Worm (Caenorhabditis elegans) whole organism, L1 larva: ENCODE results near the gene C06A12.8.

Experiments
- C16A3.4 ChIP-seq: fragments of 150-350 bp; optimal IDR thresholded peaks from 2 replicates; lab custom pipeline; 2014; ENCODE audit warnings: missing biosample characterization, missing genetic modification characterization
- C34B4.2 ChIP-seq: sonication (generic microtip); optimal IDR thresholded peaks from 2 replicates; lab custom pipeline; 2017; ENCODE audit warnings: mild to moderate bottlenecking, missing genetic modification characterization, missing compliant biosample characterization
- aha-1 ChIP-seq: fragments of 150-350 bp; optimal IDR thresholded peaks from 2 replicates; lab custom pipeline; 2014; ENCODE audit warnings: missing biosample characterization, missing genetic modification characterization
- alr-1 ChIP-seq: fragments of 200-800 bp; sonication (Bioruptor generic); optimal IDR thresholded peaks from 2 replicates; lab custom pipeline; 2018; ENCODE audit warnings: borderline replicate concordance, mild to moderate bottlenecking, missing genetic modification characterization, missing compliant biosample characterization
- aly-2 ChIP-seq: fragments of 150-350 bp; optimal IDR thresholded peaks from 2 replicates; lab custom pipeline; 2014; ENCODE audit warnings: missing biosample characterization, missing genetic modification characterization
- ama-1 ChIP-seq: fragments of 150-350 bp; optimal IDR thresholded peaks from 2 replicates; lab custom pipeline; 2014
- ceh-82 ChIP-seq, 3 experiments: fragments of 150-350 bp in 1 of 3; sonication (generic microtip) in 2 of 3; optimal IDR thresholded peaks; 2 replicates each; lab custom pipeline; 2014 to 2017; ENCODE audit warnings: missing biosample characterization in 3 of 3, missing genetic modification characterization in 3 of 3
- ceh-88 ChIP-seq: fragments of 200-800 bp; sonication (Bioruptor generic); IDR thresholded peaks from 2 replicates; pipeline ENCODE4 v1.3.6; 2022; ENCODE audit warnings: missing genetic modification characterization, missing compliant biosample characterization
- dsc-1 ChIP-seq: sonication (generic microtip); optimal IDR thresholded peaks from 2 replicates; lab custom pipeline; 2016; ENCODE audit warnings: mild to moderate bottlenecking, missing genetic modification characterization, missing compliant biosample characterization
- efl-1 ChIP-seq, 4 experiments: fragments of 150-350 bp; optimal IDR thresholded peaks in 3 of 4; peaks in 1 of 4; 1 replicate in 1 of 4; 2 replicates in 3 of 4; lab custom pipeline; 2014; ENCODE audit warnings: missing biosample characterization in 2 of 4, missing genetic modification characterization in 2 of 4, missing genetic modification reagents in 2 of 4
- egl-13 ChIP-seq: sonication (generic microtip); optimal IDR thresholded peaks from 2 replicates; lab custom pipeline; 2016; ENCODE audit warnings: missing genotype, missing genetic modification reagents, missing genetic modification characterization, missing compliant biosample characterization
- egl-27 ChIP-seq, 2 experiments: fragments of 150-350 bp in 1 of 2; sonication (generic microtip); optimal IDR thresholded peaks; 3 replicates each; lab custom pipeline; 2017 to 2018; ENCODE audit warnings: missing biosample characterization in 2 of 2, missing genetic modification characterization in 2 of 2, missing genetic modification reagents in 2 of 2
- elt-3 ChIP-seq, 6 experiments: fragments of 150-350 bp in 1 of 6; sonication (generic microtip); optimal IDR thresholded peaks; 2 replicates each; lab custom pipeline; 2017 to 2018; ENCODE audit warnings: missing biosample characterization in 6 of 6, missing genetic modification characterization in 6 of 6, inconsistent platforms in 1 of 6
- fkh-4 ChIP-seq: sonication (generic microtip); optimal IDR thresholded peaks from 2 replicates; lab custom pipeline; 2016; ENCODE audit warnings: missing compliant biosample characterization, missing genetic modification characterization, borderline replicate concordance
- fos-1 ChIP-seq: fragments of 150-350 bp; optimal IDR thresholded peaks from 2 replicates; lab custom pipeline; 2014; ENCODE audit warnings: missing biosample characterization, missing genetic modification characterization
- hlh-4 ChIP-seq: sonication (generic microtip); optimal IDR thresholded peaks from 2 replicates; lab custom pipeline; 2016; ENCODE audit warnings: mild to moderate bottlenecking, missing genetic modification characterization, missing compliant biosample characterization
- hpl-2 ChIP-seq: fragments of 150-350 bp; optimal IDR thresholded peaks from 2 replicates; lab custom pipeline; 2014; ENCODE audit warnings: missing biosample characterization, missing genetic modification reagents, missing genetic modification characterization
- irx-1 ChIP-seq: sonication (generic microtip); optimal IDR thresholded peaks from 2 replicates; lab custom pipeline; 2016; ENCODE audit warnings: missing genetic modification characterization, missing compliant biosample characterization
- isw-1 ChIP-seq: fragments of 200-800 bp; sonication (Bioruptor generic); IDR thresholded peaks from 2 replicates; pipeline ENCODE4 v1.3.6; 2022; ENCODE audit warnings: missing genetic modification characterization, missing compliant biosample characterization
- jun-1 ChIP-seq: fragments of 150-350 bp; optimal IDR thresholded peaks from 2 replicates; lab custom pipeline; 2014; ENCODE audit warnings: missing biosample characterization, missing genetic modification reagents, missing genetic modification characterization
- lir-3 ChIP-seq: sonication (generic microtip); optimal IDR thresholded peaks from 2 replicates; lab custom pipeline; 2016; ENCODE audit warnings: mild to moderate bottlenecking, missing genetic modification characterization, moderate library complexity, missing compliant biosample characterization; ENCODE audit not compliant: poor library complexity
- mab-9 ChIP-seq: fragments of 200-800 bp; sonication (Bioruptor generic); IDR thresholded peaks from 2 replicates; pipeline ENCODE4 v1.3.6; 2022; ENCODE audit warnings: missing genetic modification reagents, missing genetic modification characterization, missing compliant biosample characterization
- mdl-1 ChIP-seq, 2 experiments: fragments of 150-350 bp; optimal IDR thresholded peaks; 2 replicates each; lab custom pipeline; 2014 to 2017; ENCODE audit warnings: missing biosample characterization in 2 of 2, missing genetic modification characterization in 2 of 2, inconsistent platforms in 1 of 2
- nhr-12 ChIP-seq: sonication (generic microtip); optimal IDR thresholded peaks from 2 replicates; lab custom pipeline; 2017; ENCODE audit warnings: missing biosample characterization, missing genetic modification characterization
- nhr-19 ChIP-seq: fragments of 200-800 bp; sonication (Bioruptor generic); conservative IDR thresholded peaks from 2 replicates; pipeline ENCODE4 v1.3.6; 2022; ENCODE audit warnings: missing genetic modification characterization, missing compliant biosample characterization
- nhr-20 ChIP-seq: sonication (generic microtip); optimal IDR thresholded peaks from 2 replicates; lab custom pipeline; 2016; ENCODE audit warnings: mild to moderate bottlenecking, missing genetic modification characterization, missing compliant biosample characterization
- nhr-237 ChIP-seq: fragments of 150-350 bp; optimal IDR thresholded peaks from 2 replicates; lab custom pipeline; 2014; ENCODE audit warnings: missing biosample characterization, missing genetic modification characterization
- nhr-28 ChIP-seq: fragments of 150-350 bp; optimal IDR thresholded peaks from 2 replicates; lab custom pipeline; 2014; ENCODE audit warnings: missing biosample characterization, missing genetic modification characterization
- nhr-47 ChIP-seq: sonication (generic microtip); optimal IDR thresholded peaks from 2 replicates; lab custom pipeline; 2016; ENCODE audit warnings: mild to moderate bottlenecking, missing genetic modification characterization, moderate library complexity, missing compliant biosample characterization
- nhr-71 ChIP-seq: sonication (generic microtip); optimal IDR thresholded peaks from 2 replicates; lab custom pipeline; 2016; ENCODE audit warnings: mild to moderate bottlenecking, missing genetic modification characterization, moderate library complexity, missing compliant biosample characterization
- nhr-76 ChIP-seq: sonication (generic microtip); optimal IDR thresholded peaks from 2 replicates; lab custom pipeline; 2017; ENCODE audit warnings: missing biosample characterization, missing genetic modification characterization
- nhr-84 ChIP-seq: sonication (generic microtip); optimal IDR thresholded peaks from 2 replicates; lab custom pipeline; 2017; ENCODE audit warnings: missing biosample characterization, missing genetic modification characterization
- nhr-85 ChIP-seq: sonication (generic microtip); peaks from one replicate; lab custom pipeline; 2016; ENCODE audit warnings: missing genetic modification characterization, inconsistent platforms, missing compliant biosample characterization
- nhr-90 ChIP-seq: sonication (generic microtip); optimal IDR thresholded peaks from 2 replicates; lab custom pipeline; 2016; ENCODE audit warnings: mild to moderate bottlenecking, missing genetic modification characterization, missing compliant biosample characterization; ENCODE audit not compliant: poor library complexity
- pax-3 ChIP-seq: fragments of 200-800 bp; sonication (Bioruptor generic); optimal IDR thresholded peaks from 2 replicates; lab custom pipeline; 2018; ENCODE audit warnings: mild to moderate bottlenecking, missing genetic modification characterization, moderate library complexity, missing compliant biosample characterization
- pqm-1 ChIP-seq: sonication (generic microtip); optimal IDR thresholded peaks from 3 replicates; lab custom pipeline; 2017; ENCODE audit warnings: missing biosample characterization, missing genetic modification characterization
- rnt-1 ChIP-seq: sonication (generic microtip); optimal IDR thresholded peaks from 2 replicates; lab custom pipeline; 2016; ENCODE audit warnings: mild to moderate bottlenecking, missing genetic modification characterization, moderate library complexity, missing compliant biosample characterization
- skn-1 ChIP-seq: fragments of 150-350 bp; optimal IDR thresholded peaks from 2 replicates; lab custom pipeline; 2014; ENCODE audit warnings: missing biosample characterization, missing genetic modification characterization
- snu-23 ChIP-seq: sonication (generic microtip); optimal IDR thresholded peaks from 2 replicates; lab custom pipeline; 2016; ENCODE audit warnings: missing genetic modification characterization, missing compliant biosample characterization
- sox-4 ChIP-seq: sonication (generic microtip); optimal IDR thresholded peaks from 2 replicates; lab custom pipeline; 2016; ENCODE audit warnings: missing genetic modification characterization, missing compliant biosample characterization
- swsn-7 ChIP-seq: sonication (generic microtip); optimal IDR thresholded peaks from 2 replicates; lab custom pipeline; 2016; ENCODE audit warnings: missing genetic modification characterization, missing compliant biosample characterization
- tlp-1 ChIP-seq: fragments of 150-350 bp; optimal IDR thresholded peaks from 2 replicates; lab custom pipeline; 2014; ENCODE audit warnings: missing biosample characterization, missing genetic modification characterization
- unc-130 ChIP-seq: fragments of 150-350 bp; optimal IDR thresholded peaks from 2 replicates; lab custom pipeline; 2017; ENCODE audit warnings: missing biosample characterization, missing genetic modification characterization, inconsistent platforms
- unc-30 ChIP-seq: sonication (generic microtip); optimal IDR thresholded peaks from 2 replicates; lab custom pipeline; 2017; ENCODE audit warnings: missing biosample characterization, missing genetic modification characterization
- vab-15 ChIP-seq: sonication (generic microtip); optimal IDR thresholded peaks from 2 replicates; lab custom pipeline; 2017; ENCODE audit warnings: missing genotype, mild to moderate bottlenecking, missing genetic modification characterization, missing compliant biosample characterization
- zag-1 ChIP-seq: fragments of 150-350 bp; optimal IDR thresholded peaks from 2 replicates; lab custom pipeline; 2014; ENCODE audit warnings: missing biosample characterization, missing genetic modification characterization
- ztf-4 ChIP-seq: fragments of 150-350 bp; optimal IDR thresholded peaks from 2 replicates; lab custom pipeline; 2014; ENCODE audit warnings: missing biosample characterization, missing genetic modification characterization

The C06A12.8 gene

DNA sequence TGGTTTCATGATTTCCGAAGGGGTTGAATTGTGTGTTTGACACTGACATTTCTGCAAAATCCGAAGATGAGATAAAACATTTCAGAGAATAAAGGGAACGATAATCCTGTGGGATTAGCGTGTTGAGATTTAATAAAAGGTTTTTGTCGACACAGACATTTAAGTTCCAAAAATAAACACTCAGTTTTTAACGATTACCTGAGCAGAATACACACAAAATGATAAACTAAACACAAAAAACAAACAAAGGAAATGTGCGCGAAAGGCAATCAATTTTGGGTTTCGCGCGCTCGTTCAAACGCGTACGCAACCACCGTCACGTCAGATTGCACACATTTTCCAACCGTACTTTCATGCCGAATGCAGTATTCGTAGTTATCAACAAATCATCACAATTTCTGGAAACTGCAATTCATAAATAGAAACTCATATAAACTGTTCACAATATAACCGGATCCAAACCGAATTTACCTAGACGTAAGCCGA is 24.1 kb downstream of the C06A12.8 start, which contains the start of gene rif-1.1 (continued):
- TF ChIP-seq egl-27 (tag; optimal IDR thresholded peaks at IDR 0.05; lab: Kevin White, UChicago) (no peak), fos-1 (tag; lab: Kevin White, UChicago) (peak; percentile 19), C16A3.4 (peak; percentile 70), hlh-4 (tag; lab: Kevin White, UChicago) (no peak), aha-1 (tag; lab: Kevin White, UChicago) (no peak), pqm-1 (tag; lab: Kevin White, UChicago) (no peak), ama-1 (no peak), ztf-4 (tag; lab: Kevin White, UChicago) (no peak), egl-13 (tag; lab: Kevin White, UChicago) (no peak), nhr-71 (no peak), nhr-20 (peak; percentile 44), mdl-1 (tag; optimal IDR thresholded peaks at IDR 0.05; lab: Kevin White, UChicago) (no peak), lir-3 (no peak), nhr-84 (tag; lab: Kevin White, UChicago) (no peak), nhr-90 (tag; lab: Kevin White, UChicago) (peak; percentile 30), isw-1 (GFP tag; lab: Robert Waterston, UW) (no peak), unc-30 (tag; lab: Kevin White, UChicago) (no peak), pax-3 (tag; lab: Kevin White, UChicago) (no peak), irx-1 (tag; lab: Kevin White, UChicago) (no peak), ceh-82 (tag; optimal IDR thresholded peaks at IDR 0.05; lab: Kevin White, UChicago) (peak in 1 of 3 experiments; percentile 57), jun-1 (tag; lab: Kevin White, UChicago) (no peak), ceh-88 (GFP tag; lab: Robert Waterston, UW) (no peak), rnt-1 (tag; lab: Kevin White, UChicago) (peak; percentile 54), zag-1 (no peak), swsn-7 (tag; lab: Kevin White, UChicago) (peak; percentile 48), mab-9 (GFP tag; lab: Robert Waterston, UW) (no peak), C34B4.2 (tag; lab: Kevin White, UChicago) (no peak), tlp-1 (tag; lab: Kevin White, UChicago) (no peak), alr-1 (no peak), fkh-4 (no peak), nhr-28 (no peak), skn-1 (tag; lab: Kevin White, UChicago) (peak; percentile 52), nhr-237 (no peak), elt-3 (tag; optimal IDR thresholded peaks at IDR 0.05; lab: Kevin White, UChicago) (no peak), nhr-12 (tag; lab: Kevin White, UChicago) (no peak), nhr-19 (no peak), nhr-76 (tag; lab: Kevin White, UChicago) (no peak), efl-1 (optimal IDR thresholded peaks at IDR 0.05; lab: Kevin White, UChicago) (peak; percentile 93 to 94), efl-1 (GFP tag; optimal IDR thresholded peaks at IDR 0.05 in 1 of 2; lab: Kevin White, UChicago) (peak; percentile 93 to 99), unc-130 (tag; lab: Kevin White, UChicago) (peak; percentile 4), vab-15 (tag; lab: Kevin White, UChicago) (no peak), nhr-85 (tag; lab: Kevin White, UChicago) (peak; percentile 5)

- TF ChIP-seq dsc-1 (tag; lab: Kevin White, UChicago) (peak; percentile 79), hpl-2 (no peak), aly-2 (no peak), mdl-1 (tag; optimal IDR thresholded peaks at IDR 0.05; lab: Kevin White, UChicago) (no peak), snu-23 (GFP tag; lab: Kevin White, UChicago) (no peak), unc-30 (tag; lab: Kevin White, UChicago) (no peak), ceh-88 (GFP tag; lab: Robert Waterston, UW) (no peak), ztf-4 (tag; lab: Kevin White, UChicago) (no peak), pax-3 (tag; lab: Kevin White, UChicago) (peak; percentile 64), tlp-1 (tag; lab: Kevin White, UChicago) (no peak), ama-1 (no peak), unc-130 (tag; lab: Kevin White, UChicago) (no peak), sox-4 (tag; lab: Kevin White, UChicago) (no peak), hlh-4 (tag; lab: Kevin White, UChicago) (no peak), nhr-85 (tag; lab: Kevin White, UChicago) (no peak), fkh-4 (no peak), nhr-47 (tag; lab: Kevin White, UChicago) (peak; percentile 9)
Measured at ce11 chrIV:17463108-17463608, 26.0 kb downstream of the C06A12.8 start, which contains the start of gene F11E6.10. Gene F11E6.10, minus strand, starts transcription at chrIV:17463158.
